Fruit fly (Drosophila melanogaster) whole organism, embryonic: ENCODE data around the gene Pax.
A peak's percentile ranks its signal among the peaks of the same experiment; 100 is the strongest.

ENCODE experiments used
- Adf1 ChIP-seq: fragments of 200-800 bp; sonication (Bioruptor generic); IDR thresholded peaks from 2 replicates; pipeline ENCODE4 v1.3.6; 2022; ENCODE audit warnings: missing biosample characterization, missing genetic modification characterization
- Bdp1 ChIP-seq: fragments of 200-800 bp; sonication (Bioruptor generic); optimal IDR thresholded peaks from 3 replicates; lab custom pipeline; 2016; ENCODE audit warnings: missing biosample characterization, missing genetic modification characterization
- CG10321 ChIP-seq: fragments of 200-800 bp; sonication (Bioruptor generic); IDR thresholded peaks from 2 replicates; pipeline ENCODE4 v1.3.6; 2022; ENCODE audit warnings: missing biosample characterization, missing genetic modification characterization
- CG10959 ChIP-seq: fragments of 200-800 bp; sonication (Bioruptor generic); IDR thresholded peaks from 2 replicates; pipeline ENCODE4 v1.3.6; 2022; ENCODE audit warnings: missing biosample characterization, missing genetic modification characterization
- CG11085 ChIP-seq: fragments of 200-800 bp; sonication (Bioruptor generic); IDR thresholded peaks from 2 replicates; pipeline ENCODE4 v1.3.6; 2022; ENCODE audit warnings: missing biosample characterization, missing genetic modification characterization
- CG11456 ChIP-seq: fragments of 200-800 bp; sonication (Bioruptor generic); IDR thresholded peaks from 3 replicates; pipeline ENCODE4 v1.3.6; 2022; ENCODE audit warnings: missing biosample characterization, missing genetic modification characterization
- CG13894 ChIP-seq: fragments of 200-800 bp; sonication (Bioruptor generic); optimal IDR thresholded peaks from 3 replicates; lab custom pipeline; 2018; ENCODE audit warnings: missing biosample characterization, mild to moderate bottlenecking, missing genetic modification characterization, moderate library complexity
- CG15011 ChIP-seq: fragments of 200-800 bp; sonication (Bioruptor generic); optimal IDR thresholded peaks from 3 replicates; lab custom pipeline; 2018; ENCODE audit warnings: missing biosample characterization, mild to moderate bottlenecking, missing genetic modification characterization
- CG15269 ChIP-seq: fragments of 200-800 bp; sonication (Bioruptor generic); optimal IDR thresholded peaks from 2 replicates; lab custom pipeline; 2018; ENCODE audit warnings: missing biosample characterization, mild to moderate bottlenecking, missing genetic modification characterization, moderate library complexity
- CG15479 ChIP-seq: fragments of 200-800 bp; sonication (Bioruptor generic); optimal IDR thresholded peaks from 3 replicates; lab custom pipeline; 2019; ENCODE audit warnings: missing biosample characterization, mild to moderate bottlenecking, missing genetic modification characterization, moderate library complexity
- CG17328 ChIP-seq: fragments of 200-800 bp; sonication (Bioruptor generic); IDR thresholded peaks from 2 replicates; pipeline ENCODE4 v1.3.6; 2022; ENCODE audit warnings: missing biosample characterization, missing genetic modification characterization
- CG17361 ChIP-seq: fragments of 200-800 bp; sonication (Bioruptor generic); IDR thresholded peaks from 3 replicates; pipeline ENCODE4 v1.3.6; 2022; ENCODE audit warnings: missing biosample characterization, missing genetic modification characterization
- CG33213 ChIP-seq: fragments of 200-800 bp; sonication (Bioruptor generic); optimal IDR thresholded peaks from 3 replicates; lab custom pipeline; 2016; ENCODE audit warnings: missing biosample characterization, missing genetic modification characterization
- CG3407 ChIP-seq: fragments of 200-800 bp; sonication (Bioruptor generic); optimal IDR thresholded peaks from 2 replicates; lab custom pipeline; 2018; ENCODE audit warnings: missing biosample characterization, mild to moderate bottlenecking, missing genetic modification characterization
- CG3995 ChIP-seq: fragments of 200-800 bp; sonication (Bioruptor generic); optimal IDR thresholded peaks from 3 replicates; lab custom pipeline; 2016; ENCODE audit warnings: missing biosample characterization, missing genetic modification characterization
- CG43689 ChIP-seq: fragments of 200-800 bp; sonication (Bioruptor generic); IDR thresholded peaks from 2 replicates; pipeline ENCODE4 v1.3.6; 2022; ENCODE audit warnings: missing biosample characterization, missing genetic modification characterization
- CG4617 ChIP-seq: fragments of 200-800 bp; sonication (Bioruptor generic); optimal IDR thresholded peaks from 3 replicates; lab custom pipeline; 2016; ENCODE audit warnings: missing biosample characterization, missing genetic modification characterization, borderline replicate concordance
- CG8089 ChIP-seq: fragments of 200-800 bp; sonication (Bioruptor generic); optimal IDR thresholded peaks from 3 replicates; lab custom pipeline; 2016; ENCODE audit warnings: missing biosample characterization, missing genetic modification characterization
- CG8359 ChIP-seq: fragments of 200-800 bp; sonication (Bioruptor generic); optimal IDR thresholded peaks from 2 replicates; lab custom pipeline; 2017; ENCODE audit warnings: missing biosample characterization, mild to moderate bottlenecking, missing genetic modification characterization, borderline replicate concordance
- CG9609 ChIP-seq: fragments of 200-800 bp; sonication (Bioruptor generic); optimal IDR thresholded peaks from 3 replicates; lab custom pipeline; 2016; ENCODE audit warnings: missing biosample characterization, missing genetic modification characterization
- CG9727 ChIP-seq: fragments of 200-800 bp; sonication (Bioruptor generic); optimal IDR thresholded peaks from 3 replicates; lab custom pipeline; 2017; ENCODE audit warnings: missing biosample characterization, mild to moderate bottlenecking, missing genetic modification characterization
- D ChIP-seq, 2 experiments: fragments of 200-800 bp in 1 of 2; fragments of >200 bp in 1 of 2; sonication (Bioruptor generic) in 1 of 2; optimal IDR thresholded peaks; 2 replicates in 1 of 2; 3 replicates in 1 of 2; lab custom pipeline; 2017; ENCODE audit warnings: mild to moderate bottlenecking in 1 of 2, missing biosample characterization in 1 of 2, missing genetic modification characterization in 1 of 2, missing genetic modification reagents in 1 of 2
- Dbx ChIP-seq: fragments of 200-800 bp; sonication (Bioruptor generic); IDR thresholded peaks from 3 replicates; pipeline ENCODE4 v1.3.6; 2022; ENCODE audit warnings: missing biosample characterization, missing genetic modification characterization
- Fer1 ChIP-seq: fragments of 200-800 bp; sonication (Bioruptor generic); optimal IDR thresholded peaks from 2 replicates; lab custom pipeline; 2017; ENCODE audit warnings: missing biosample characterization, mild to moderate bottlenecking, missing genetic modification characterization
- Hand ChIP-seq: fragments of 200-800 bp; sonication (Bioruptor generic); optimal IDR thresholded peaks from 2 replicates; lab custom pipeline; 2017; ENCODE audit warnings: mild to moderate bottlenecking, missing biosample characterization, missing genetic modification reagents, missing genetic modification characterization
- Med ChIP-seq: fragments of 200-800 bp; sonication (Bioruptor generic); peaks from one replicate; lab custom pipeline; 2016; ENCODE audit warnings: missing biosample characterization, missing genetic modification characterization, mild to moderate bottlenecking, inconsistent platforms, moderate library complexity
- NC2β ChIP-seq: fragments of 200-800 bp; sonication (Bioruptor generic); optimal IDR thresholded peaks from 2 replicates; lab custom pipeline; 2016; ENCODE audit warnings: missing biosample characterization, missing genetic modification characterization
- Six4 ChIP-seq: fragments of 200-800 bp; sonication (Bioruptor generic); optimal IDR thresholded peaks from 2 replicates; lab custom pipeline; 2016; ENCODE audit warnings: missing biosample characterization, missing genetic modification characterization
- TFAM ChIP-seq: fragments of 200-800 bp; sonication (Bioruptor generic); optimal IDR thresholded peaks from 2 replicates; lab custom pipeline; 2017; ENCODE audit warnings: missing biosample characterization, missing genetic modification characterization, inconsistent platforms
- Tbp ChIP-seq: fragments of >200 bp; optimal IDR thresholded peaks from 2 replicates; lab custom pipeline; 2018; ENCODE audit warnings: missing biosample characterization, missing genetic modification characterization
- Usf ChIP-seq: fragments of 200-800 bp; sonication (Bioruptor generic); optimal IDR thresholded peaks from 2 replicates; lab custom pipeline; 2017; ENCODE audit warnings: missing genotype, missing biosample characterization, missing genetic modification characterization
- abd-A ChIP-seq: fragments of 200-800 bp; sonication (Bioruptor generic); optimal IDR thresholded peaks from 3 replicates; lab custom pipeline; 2019; ENCODE audit warnings: missing biosample characterization, mild to moderate bottlenecking, missing genetic modification characterization, moderate library complexity
- ase ChIP-seq: fragments of 200-800 bp; sonication (Bioruptor generic); IDR thresholded peaks from 3 replicates; pipeline ENCODE4 v1.3.6; 2022; ENCODE audit warnings: missing biosample characterization, missing genetic modification characterization
- az2 ChIP-seq: fragments of 200-800 bp; sonication (Bioruptor generic); optimal IDR thresholded peaks from 3 replicates; lab custom pipeline; 2016; ENCODE audit warnings: missing biosample characterization, missing genetic modification characterization
- crol ChIP-seq: fragments of 200-800 bp; sonication (Bioruptor generic); IDR thresholded peaks from 2 replicates; pipeline ENCODE4 v1.3.6; 2022; ENCODE audit warnings: missing biosample characterization, missing genetic modification characterization
- esg ChIP-seq: fragments of 200-800 bp; sonication (Bioruptor generic); conservative IDR thresholded peaks from 2 replicates; pipeline ENCODE4 v1.3.6; 2022; ENCODE audit warnings: missing biosample characterization, missing genetic modification characterization
- exex ChIP-seq: fragments of 200-800 bp; sonication (Bioruptor generic); optimal IDR thresholded peaks from 4 replicates; lab custom pipeline; 2018; ENCODE audit warnings: missing biosample characterization, mild to moderate bottlenecking, missing genetic modification characterization, moderate library complexity
- fd3F ChIP-seq: fragments of 200-800 bp; sonication (Bioruptor generic); optimal IDR thresholded peaks from 2 replicates; lab custom pipeline; 2018; ENCODE audit warnings: missing biosample characterization, mild to moderate bottlenecking, missing genetic modification characterization, moderate library complexity
- fu2 ChIP-seq: fragments of 200-800 bp; sonication (Bioruptor generic); optimal IDR thresholded peaks from 2 replicates; lab custom pipeline; 2016; ENCODE audit warnings: missing biosample characterization, missing genetic modification characterization
- gro ChIP-seq: fragments of 200-800 bp; sonication (Bioruptor generic); optimal IDR thresholded peaks from 2 replicates; lab custom pipeline; 2016; ENCODE audit warnings: missing biosample characterization, missing genetic modification characterization
- hbn ChIP-seq: fragments of 200-800 bp; sonication (Bioruptor generic); IDR thresholded peaks from 2 replicates; pipeline ENCODE4 v1.3.6; 2022; ENCODE audit warnings: missing biosample characterization, missing genetic modification characterization; ENCODE audit not compliant: partially characterized antibody
- hth ChIP-seq: fragments of >200 bp; optimal IDR thresholded peaks from 2 replicates; lab custom pipeline; 2017; ENCODE audit warnings: inconsistent platforms
- ind ChIP-seq: fragments of 200-800 bp; sonication (Bioruptor generic); optimal IDR thresholded peaks from 3 replicates; lab custom pipeline; 2016; ENCODE audit warnings: missing biosample characterization, missing genetic modification characterization
- lilli ChIP-seq: fragments of 200-800 bp; sonication (Bioruptor generic); optimal IDR thresholded peaks from 3 replicates; lab custom pipeline; 2016; ENCODE audit warnings: missing biosample characterization, missing genetic modification characterization
- phol ChIP-seq: fragments of 200-800 bp; sonication (Bioruptor generic); optimal IDR thresholded peaks from 3 replicates; lab custom pipeline; 2018; ENCODE audit warnings: missing biosample characterization, mild to moderate bottlenecking, missing genetic modification characterization, moderate library complexity
- pita ChIP-seq: fragments of 200-800 bp; sonication (Bioruptor generic); optimal IDR thresholded peaks from 2 replicates; lab custom pipeline; 2017; ENCODE audit warnings: missing biosample characterization, mild to moderate bottlenecking, missing genetic modification characterization
- row ChIP-seq: fragments of 200-800 bp; sonication (Bioruptor generic); IDR thresholded peaks from 3 replicates; pipeline ENCODE4 v1.3.6; 2022; ENCODE audit warnings: missing biosample characterization, missing genetic modification characterization
- sd ChIP-seq: fragments of 200-800 bp; sonication (Bioruptor generic); optimal IDR thresholded peaks from 3 replicates; lab custom pipeline; 2018; ENCODE audit warnings: missing biosample characterization, mild to moderate bottlenecking, missing genetic modification characterization, moderate library complexity
- sens ChIP-seq: fragments of 200-800 bp; sonication (Bioruptor generic); peaks from one replicate; lab custom pipeline; 2016; ENCODE audit warnings: missing biosample characterization, missing genetic modification characterization
- vnd ChIP-seq: fragments of 200-800 bp; sonication (Bioruptor generic); IDR thresholded peaks from 3 replicates; pipeline ENCODE4 v1.3.6; 2022; ENCODE audit warnings: missing biosample characterization, missing genetic modification characterization; ENCODE audit not compliant: partially characterized antibody

The Pax gene

dm6 chr2L:19439598-19440230, 13.3 kb upstream of the Pax start (continued):
- TF ChIP-seq D (optimal IDR thresholded peaks at IDR 0.05; lab: Kevin White, UChicago) = no peak
- TF ChIP-seq D (GFP tag; optimal IDR thresholded peaks at IDR 0.05; lab: Kevin White, UChicago) = peak; percentile 66
- peak; percentile 13 for TF ChIP-seq fu2 (GFP tag; lab: Kevin White, UChicago)
- no peak for TF ChIP-seq hbn (GFP tag; lab: Robert Waterston, UW)
- TF ChIP-seq CG13894 (tag; lab: Kevin White, UChicago) = no peak
- peak; percentile 64 for TF ChIP-seq Six4 (GFP tag; lab: Kevin White, UChicago)
- TF ChIP-seq Fer1 (GFP tag; lab: Kevin White, UChicago) = peak; percentile 82
- peak; percentile 56 for TF ChIP-seq CG9609 (GFP tag; lab: Kevin White, UChicago)
- no peak for TF ChIP-seq pita
- no peak for TF ChIP-seq CG15479 (GFP tag; lab: Kevin White, UChicago)
- TF ChIP-seq Adf1 = peak; percentile 44; the same call in 1 of the 2 replicates
- peak; percentile 77 for TF ChIP-seq ind
- peak; percentile 50 for TF ChIP-seq az2 (GFP tag; lab: Kevin White, UChicago)
- peak; percentile 91 for TF ChIP-seq sens (GFP tag; lab: Kevin White, UChicago)
- TF ChIP-seq CG33213 = peak; percentile 50
- TF ChIP-seq phol (tag; lab: Kevin White, UChicago) = peak; percentile 74
- peak; percentile 94 for TF ChIP-seq CG17328 (GFP tag; lab: Robert Waterston, UW)
- TF ChIP-seq Med = peak; percentile 95
- TF ChIP-seq crol = peak; percentile 10; the same call in 1 of the 2 replicates
- TF ChIP-seq TFAM = no peak
- TF ChIP-seq NC2β (GFP tag; lab: Kevin White, UChicago) = peak; percentile 45
- TF ChIP-seq fd3F (GFP tag; lab: Kevin White, UChicago) = peak; percentile 88
- TF ChIP-seq CG8089 = peak; percentile 54
- TF ChIP-seq CG10959 (GFP tag; lab: Robert Waterston, UW) = peak; percentile 44; the same call in 1 of the 2 replicates
- TF ChIP-seq Tbp (GFP tag; lab: Kevin White, UChicago) = no peak
- peak; percentile 84 for TF ChIP-seq row (GFP tag; lab: Robert Waterston, UW)
- TF ChIP-seq Bdp1 (GFP tag; lab: Kevin White, UChicago) = peak; percentile 62
- no peak for TF ChIP-seq hth
- peak; percentile 94 for TF ChIP-seq lilli
- peak; percentile 81 for TF ChIP-seq CG43689 (GFP tag; lab: Robert Waterston, UW)
- TF ChIP-seq CG15269 (tag; lab: Kevin White, UChicago) = peak; percentile 96
- TF ChIP-seq sd (tag; lab: Kevin White, UChicago) = peak; percentile 89
- no peak for TF ChIP-seq CG11085 (GFP tag; lab: Robert Waterston, UW)
- no peak for TF ChIP-seq Hand (GFP tag; lab: Kevin White, UChicago)
- TF ChIP-seq CG17361 = peak; percentile 74
- no peak for TF ChIP-seq vnd (GFP tag; lab: Robert Waterston, UW)
- TF ChIP-seq gro = peak; percentile 23
- TF ChIP-seq ase = peak; percentile 75; the same call in 2 of the 3 replicates
- peak; percentile 7 for TF ChIP-seq CG3995 (GFP tag; lab: Kevin White, UChicago)
- TF ChIP-seq esg (GFP tag; lab: Robert Waterston, UW) = peak; percentile 83
- peak; percentile 77 for TF ChIP-seq CG10321 (GFP tag; lab: Robert Waterston, UW)
- TF ChIP-seq CG9727 (GFP tag; lab: Kevin White, UChicago) = peak; percentile 70
- TF ChIP-seq abd-A (tag; lab: Kevin White, UChicago) = no peak
- TF ChIP-seq Usf (GFP tag; lab: Kevin White, UChicago) = peak; percentile 72
- TF ChIP-seq CG8359 (GFP tag; lab: Kevin White, UChicago) = peak; percentile 47
- TF ChIP-seq CG15011 = peak; percentile 50
- TF ChIP-seq CG11456 = peak; percentile 71; the same call in 1 of the 3 replicates
- TF ChIP-seq Dbx = peak; percentile 89
- TF ChIP-seq CG3407 (GFP tag; lab: Kevin White, UChicago) = peak; percentile 61
- no peak for TF ChIP-seq CG4617 (GFP tag; lab: Kevin White, UChicago)
- peak; percentile 25 for TF ChIP-seq exex (tag; lab: Kevin White, UChicago)
